Worm (Caenorhabditis elegans): ENCODE data around the gene fipr-16.

The fipr-16 gene

DNA sequence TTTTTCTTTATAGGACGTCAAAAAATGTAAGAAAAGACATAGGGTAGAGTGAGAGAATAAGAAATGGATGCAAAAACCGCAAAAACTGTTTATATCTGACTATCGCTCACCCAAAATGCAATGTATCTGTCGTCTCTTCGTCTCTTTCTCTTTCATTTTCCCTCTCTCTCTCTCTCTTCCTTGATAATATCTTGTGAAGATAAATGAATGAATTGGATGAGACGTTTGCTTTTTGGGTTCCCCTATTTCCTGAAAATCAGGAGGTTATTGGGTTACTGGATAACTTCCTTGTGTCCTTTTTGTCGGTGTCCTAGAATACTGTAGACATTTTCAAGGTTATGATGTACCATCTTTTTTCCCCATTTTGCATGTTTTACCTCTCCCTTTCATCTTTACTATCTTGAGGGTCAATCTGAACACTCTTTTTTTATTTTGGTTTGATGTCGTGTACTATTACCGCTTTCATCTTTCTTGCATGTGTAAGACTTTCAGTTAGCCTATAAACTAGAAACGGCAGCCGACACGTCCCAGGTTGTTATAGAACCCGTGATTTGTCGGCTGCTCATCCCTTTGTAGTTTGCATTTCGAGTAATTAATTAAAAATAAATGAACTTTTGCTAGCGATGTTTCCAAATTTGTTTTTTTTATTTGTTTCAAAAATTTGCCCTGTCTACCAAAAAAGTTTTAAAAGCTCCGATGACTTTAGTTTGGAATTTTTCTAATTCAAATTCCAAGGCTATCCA, 15.3 kb downstream of the fipr-16 start:
- TF ChIP-seq isw-1 (GFP tag; IDR thresholded peaks at IDR 0.05): no peak
- TF ChIP-seq mep-1 (tag; optimal IDR thresholded peaks at IDR 0.05): no peak
- TF ChIP-seq sup-37 (GFP tag; optimal IDR thresholded peaks at IDR 0.05): no peak
- TF ChIP-seq lin-14 (GFP tag; optimal IDR thresholded peaks at IDR 0.05): peak; percentile 53
- TF ChIP-seq C16A3.4 (tag; optimal IDR thresholded peaks at IDR 0.05): no peak
- TF ChIP-seq nhr-19 (GFP tag; conservative IDR thresholded peaks at IDR 0.05): no peak
- no peak for TF ChIP-seq ceh-90 (tag; optimal IDR thresholded peaks at IDR 0.05)
- peak in 1 of 2 experiments; percentile 0 for TF ChIP-seq lsy-2 (tag; optimal IDR thresholded peaks at IDR 0.05)
- TF ChIP-seq ceh-63 (GFP tag; optimal IDR thresholded peaks at IDR 0.05): no peak
- TF ChIP-seq fos-1 (tag; optimal IDR thresholded peaks at IDR 0.05): no peak
- no peak for TF ChIP-seq hlh-4 (tag; optimal IDR thresholded peaks at IDR 0.05)
- TF ChIP-seq hlh-17 (GFP tag; optimal IDR thresholded peaks at IDR 0.05; ENCODE audit: borderline replicate concordance): no peak
- TF ChIP-seq rnt-1 (tag; optimal IDR thresholded peaks at IDR 0.05): no peak
- peak; percentile 85 for TF ChIP-seq nhr-85 (tag)
- no peak for TF ChIP-seq fkh-8 (tag; optimal IDR thresholded peaks at IDR 0.05)
- TF ChIP-seq blmp-1 (tag; optimal IDR thresholded peaks at IDR 0.05): peak; percentile 77
- TF ChIP-seq lin-13 (GFP tag; optimal IDR thresholded peaks at IDR 0.05): no peak
- TF ChIP-seq snpc-4 (tag; optimal IDR thresholded peaks at IDR 0.05): no peak
- no peak for TF ChIP-seq egl-27 (tag; optimal IDR thresholded peaks at IDR 0.05)
- no peak for TF ChIP-seq nhr-47 (tag; optimal IDR thresholded peaks at IDR 0.05)
- no peak for TF ChIP-seq sox-4 (tag; optimal IDR thresholded peaks at IDR 0.05)

DNA sequence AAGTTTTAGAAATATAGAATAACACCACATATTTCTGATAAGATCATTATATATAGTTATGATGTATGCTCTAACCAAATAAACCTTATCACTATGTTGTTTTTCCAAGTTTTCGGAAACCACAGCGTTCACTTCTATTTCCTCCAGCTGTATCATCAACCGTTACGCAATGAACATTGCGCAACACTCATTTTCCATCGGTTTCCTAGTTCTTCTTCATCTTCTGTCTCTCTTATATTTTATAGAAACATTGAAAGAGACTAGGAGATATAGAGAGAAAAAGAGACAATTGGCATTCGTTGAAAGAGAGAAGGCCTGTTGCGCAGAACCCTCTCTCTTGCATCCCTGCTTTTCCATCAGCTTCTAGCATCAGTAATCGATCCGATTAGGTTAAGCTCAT, 16.5 kb downstream of the fipr-16 start:
- TF ChIP-seq mab-9 (GFP tag; IDR thresholded peaks at IDR 0.05): no peak
- TF ChIP-seq lin-35 (GFP tag; optimal IDR thresholded peaks at IDR 0.05): no peak
- no peak for TF ChIP-seq snpc-4 (tag; optimal IDR thresholded peaks at IDR 0.05)
- TF ChIP-seq blmp-1 (tag; optimal IDR thresholded peaks at IDR 0.05): peak; percentile 56
- no peak for TF ChIP-seq fkh-4 (tag; optimal IDR thresholded peaks at IDR 0.05; ENCODE audit: borderline replicate concordance)

DNA sequence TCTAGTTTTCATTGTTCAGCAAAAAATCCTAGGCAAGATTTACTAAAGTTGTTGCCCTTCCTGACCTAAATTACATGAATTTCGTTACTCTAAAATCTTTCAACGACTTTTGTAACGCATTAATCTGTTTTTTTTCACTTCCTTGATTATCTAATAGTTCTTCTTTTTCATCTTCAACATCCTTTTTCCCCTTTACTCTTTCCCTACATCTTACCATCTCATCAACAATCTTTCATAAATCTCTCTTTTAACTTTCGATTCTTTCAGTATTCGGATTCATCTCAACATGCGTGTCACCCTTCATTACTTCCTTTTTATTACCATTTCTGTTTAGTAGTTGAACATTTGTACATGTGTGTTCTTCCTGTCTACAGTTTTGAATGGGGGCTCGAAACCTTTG, 16.9 kb downstream of the fipr-16 start:
- no peak for TF ChIP-seq nhr-47 (tag; optimal IDR thresholded peaks at IDR 0.05)
- peak; percentile 8 for TF ChIP-seq blmp-1 (tag; optimal IDR thresholded peaks at IDR 0.05)
- peak; percentile 58 for TF ChIP-seq nhr-85 (tag)

DNA sequence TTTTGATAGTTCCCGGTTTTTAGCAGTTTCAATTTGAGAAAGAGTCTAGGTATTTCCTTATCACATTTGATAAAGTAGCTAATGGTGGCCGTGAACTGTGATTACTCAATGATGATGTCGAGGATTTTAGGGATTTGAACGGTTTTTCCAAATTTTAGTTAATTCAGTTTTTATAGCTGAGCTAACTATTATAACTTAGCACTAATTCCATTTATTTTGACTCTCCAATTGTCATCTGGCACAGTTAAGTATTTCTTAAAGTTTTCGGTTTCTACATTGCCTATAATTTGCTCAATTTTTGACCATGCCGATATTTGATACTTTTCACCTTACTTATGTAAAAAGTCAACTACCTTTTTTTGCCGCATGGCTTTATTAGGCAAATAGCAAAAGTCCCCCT, 17.5 kb downstream of the fipr-16 start:
- no peak for TF ChIP-seq ces-1 (GFP tag; optimal IDR thresholded peaks at IDR 0.05)
- no peak for TF ChIP-seq egl-27 (tag; optimal IDR thresholded peaks at IDR 0.05)
- no peak for TF ChIP-seq F16B12.6 (tag; optimal IDR thresholded peaks at IDR 0.05)
- no peak for TF ChIP-seq dsc-1 (tag; optimal IDR thresholded peaks at IDR 0.05)
- TF ChIP-seq fkh-4 (tag; optimal IDR thresholded peaks at IDR 0.05; ENCODE audit: borderline replicate concordance): no peak
- no peak for TF ChIP-seq sox-4 (tag; optimal IDR thresholded peaks at IDR 0.05)
- TF ChIP-seq nhr-47 (tag; optimal IDR thresholded peaks at IDR 0.05): no peak
- TF ChIP-seq elt-3 (tag; optimal IDR thresholded peaks at IDR 0.05): peak in 1 of 6 experiments; percentile 13

DNA sequence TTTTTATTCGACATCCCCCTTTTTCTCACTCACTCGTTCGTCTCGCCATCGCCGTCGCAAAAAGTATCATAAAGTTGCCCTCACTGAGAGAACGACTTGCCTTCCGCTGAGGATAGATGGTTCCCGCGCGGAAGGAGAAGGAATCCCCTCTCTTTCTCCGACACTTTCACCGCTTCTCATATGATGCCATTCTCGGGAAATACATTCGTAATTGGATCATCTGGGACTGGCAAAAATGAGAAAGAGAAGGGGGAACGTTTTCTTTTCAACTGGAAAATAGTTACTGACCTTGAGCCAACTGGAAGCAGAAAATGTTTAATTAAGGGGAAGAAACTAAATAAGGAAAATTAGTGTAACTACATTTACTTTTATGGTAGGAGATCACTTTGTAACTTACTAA, 18.9 kb downstream of the fipr-16 start:
- TF ChIP-seq blmp-1 (tag; optimal IDR thresholded peaks at IDR 0.05) (peak; percentile 91), efl-3 (GFP tag; optimal IDR thresholded peaks at IDR 0.05) (no peak), fos-1 (tag; optimal IDR thresholded peaks at IDR 0.05) (no peak), lin-14 (GFP tag; optimal IDR thresholded peaks at IDR 0.05) (peak; percentile 32), mep-1 (tag; optimal IDR thresholded peaks at IDR 0.05) (peak; percentile 23), dpl-1 (GFP tag; optimal IDR thresholded peaks at IDR 0.05) (no peak), ztf-4 (tag; optimal IDR thresholded peaks at IDR 0.05) (no peak)
